Fruit fly (Drosophila melanogaster) whole organism, embryonic: ENCODE data around the gene CG12773.

Experiments used
- Bgb ChIP-seq: fragments of 200-800 bp; sonication (Bioruptor generic); IDR thresholded peaks from 2 replicates; pipeline ENCODE4 v1.3.6; 2022; ENCODE audit warnings: missing biosample characterization, missing genetic modification characterization; ENCODE audit not compliant: partially characterized antibody
- CG11695 ChIP-seq: fragments of 200-800 bp; sonication (Bioruptor generic); IDR thresholded peaks from 3 replicates; pipeline ENCODE4 v1.3.6; 2022; ENCODE audit warnings: missing biosample characterization, missing genetic modification characterization
- CG14860 ChIP-seq: fragments of 200-800 bp; sonication (Bioruptor generic); IDR thresholded peaks from 3 replicates; pipeline ENCODE4 v1.3.6; 2022; ENCODE audit warnings: missing biosample characterization, missing genetic modification characterization; ENCODE audit not compliant: partially characterized antibody
- CG16813 ChIP-seq: fragments of 200-800 bp; sonication (Bioruptor generic); IDR thresholded peaks from 3 replicates; pipeline ENCODE4 v1.3.6; 2022; ENCODE audit warnings: missing biosample characterization, missing genetic modification characterization; ENCODE audit not compliant: partially characterized antibody
- CG18262 ChIP-seq: fragments of 200-800 bp; optimal IDR thresholded peaks from 3 replicates; lab custom pipeline; 2019; ENCODE audit warnings: missing biosample characterization, mild to moderate bottlenecking, missing genetic modification characterization, moderate library complexity
- CG2120 ChIP-seq: fragments of 200-800 bp; sonication (Bioruptor generic); optimal IDR thresholded peaks from 3 replicates; lab custom pipeline; 2016; ENCODE audit warnings: missing biosample characterization, missing genetic modification characterization
- CG2129 ChIP-seq: fragments of 200-800 bp; sonication (Bioruptor generic); IDR thresholded peaks from 2 replicates; pipeline ENCODE4 v1.3.6; 2022; ENCODE audit warnings: missing biosample characterization, missing genetic modification characterization; ENCODE audit not compliant: partially characterized antibody
- CG2712 ChIP-seq: fragments of 200-800 bp; optimal IDR thresholded peaks from 3 replicates; lab custom pipeline; 2019; ENCODE audit warnings: missing biosample characterization, mild to moderate bottlenecking, missing genetic modification characterization, moderate library complexity
- CG31441 ChIP-seq: fragments of 200-800 bp; sonication (Bioruptor generic); IDR thresholded peaks from 2 replicates; pipeline ENCODE4 v1.3.6; 2022; ENCODE audit warnings: missing biosample characterization, missing genetic modification characterization
- CG34224 ChIP-seq: fragments of 200-800 bp; sonication (Bioruptor generic); IDR thresholded peaks from 3 replicates; pipeline ENCODE4 v1.3.6; 2022; ENCODE audit warnings: missing biosample characterization, missing genetic modification characterization; ENCODE audit not compliant: partially characterized antibody
- CG34422 ChIP-seq: fragments of 200-800 bp; sonication (Bioruptor generic); IDR thresholded peaks from 3 replicates; pipeline ENCODE4 v1.3.6; 2022; ENCODE audit warnings: missing biosample characterization, missing genetic modification characterization
- CG3995 ChIP-seq: fragments of 200-800 bp; sonication (Bioruptor generic); optimal IDR thresholded peaks from 3 replicates; lab custom pipeline; 2016; ENCODE audit warnings: missing biosample characterization, missing genetic modification characterization
- CG4820 ChIP-seq: fragments of 200-800 bp; sonication (Bioruptor generic); optimal IDR thresholded peaks from 3 replicates; lab custom pipeline; 2016; ENCODE audit warnings: missing biosample characterization, missing genetic modification characterization
- CG7556 ChIP-seq: fragments of 200-800 bp; sonication (Bioruptor generic); optimal IDR thresholded peaks from 2 replicates; lab custom pipeline; 2017; ENCODE audit warnings: missing biosample characterization, mild to moderate bottlenecking, missing genetic modification characterization
- CG7928 ChIP-seq: fragments of 200-800 bp; sonication (Bioruptor generic); optimal IDR thresholded peaks from 2 replicates; lab custom pipeline; 2017; ENCODE audit warnings: missing biosample characterization, mild to moderate bottlenecking, missing genetic modification characterization
- CG8478 ChIP-seq: fragments of >200 bp; optimal IDR thresholded peaks from 2 replicates; lab custom pipeline; 2018
- CG9797 ChIP-seq: fragments of 200-800 bp; sonication (Bioruptor generic); optimal IDR thresholded peaks from 3 replicates; lab custom pipeline; 2018; ENCODE audit warnings: missing biosample characterization, mild to moderate bottlenecking, missing genetic modification characterization
- CoRest ChIP-seq: fragments of 200-800 bp; sonication (Bioruptor generic); optimal IDR thresholded peaks from 3 replicates; lab custom pipeline; 2018; ENCODE audit warnings: missing biosample characterization, mild to moderate bottlenecking, missing genetic modification characterization, moderate library complexity
- Deaf1 ChIP-seq: fragments of 200-800 bp; optimal IDR thresholded peaks from 3 replicates; lab custom pipeline; 2019; ENCODE audit warnings: missing biosample characterization, mild to moderate bottlenecking, missing genetic modification characterization, moderate library complexity
- Dll ChIP-seq: fragments of 200-800 bp; sonication (Bioruptor generic); IDR thresholded peaks from 4 replicates; pipeline ENCODE4 v1.3.6; 2022; ENCODE audit warnings: missing biosample characterization, missing genetic modification characterization; ENCODE audit not compliant: partially characterized antibody
- Dref ChIP-seq: fragments of 200-800 bp; sonication (Bioruptor generic); IDR thresholded peaks from 2 replicates; pipeline ENCODE4 v1.3.6; 2022; ENCODE audit warnings: missing biosample characterization, missing genetic modification characterization
- Elba2 ChIP-seq: fragments of 200-800 bp; sonication (Bioruptor generic); optimal IDR thresholded peaks from 3 replicates; lab custom pipeline; 2016; ENCODE audit warnings: missing biosample characterization, missing genetic modification characterization
- Ets97D ChIP-seq: fragments of 200-800 bp; sonication (Bioruptor generic); optimal IDR thresholded peaks from 3 replicates; lab custom pipeline; 2016; ENCODE audit warnings: missing biosample characterization, missing genetic modification characterization
- Hr3 ChIP-seq: fragments of 200-800 bp; sonication (Bioruptor generic); optimal IDR thresholded peaks from 3 replicates; lab custom pipeline; 2016; ENCODE audit warnings: missing biosample characterization, missing genetic modification characterization
- Oli ChIP-seq: fragments of 200-800 bp; sonication (Bioruptor generic); optimal IDR thresholded peaks from 2 replicates; lab custom pipeline; 2018; ENCODE audit warnings: missing biosample characterization, mild to moderate bottlenecking, missing genetic modification characterization, moderate library complexity
- Opbp ChIP-seq: fragments of 200-800 bp; sonication (Bioruptor generic); IDR thresholded peaks from 3 replicates; pipeline ENCODE4 v1.3.6; 2022; ENCODE audit warnings: missing biosample characterization, missing genetic modification characterization; ENCODE audit not compliant: partially characterized antibody
- Optix ChIP-seq: fragments of 200-800 bp; sonication (Bioruptor generic); IDR thresholded peaks from 3 replicates; pipeline ENCODE4 v1.3.6; 2022; ENCODE audit warnings: missing biosample characterization, missing genetic modification characterization
- PHDP ChIP-seq: fragments of 200-800 bp; sonication (Bioruptor generic); optimal IDR thresholded peaks from 3 replicates; lab custom pipeline; 2018; ENCODE audit warnings: missing biosample characterization, mild to moderate bottlenecking, missing genetic modification characterization, moderate library complexity
- Pdp1 ChIP-seq, 2 experiments: fragments of 200-800 bp; sonication (Bioruptor generic); optimal IDR thresholded peaks; 3 replicates each; lab custom pipeline; 2016; ENCODE audit warnings: missing biosample characterization in 2 of 2, missing genetic modification characterization in 2 of 2, mild to moderate bottlenecking in 1 of 2, moderate library complexity in 1 of 2
- Scr ChIP-seq: fragments of 200-800 bp; sonication (Bioruptor generic); IDR thresholded peaks from 2 replicates; pipeline ENCODE4 v1.3.6; 2022; ENCODE audit warnings: missing biosample characterization, missing genetic modification characterization; ENCODE audit not compliant: partially characterized antibody
- Sin3A ChIP-seq: fragments of >200 bp; optimal IDR thresholded peaks from 2 replicates; lab custom pipeline; 2018
- Ssrp ChIP-seq: fragments of 200-800 bp; sonication (Bioruptor generic); optimal IDR thresholded peaks from 2 replicates; lab custom pipeline; 2018; ENCODE audit warnings: missing biosample characterization, mild to moderate bottlenecking, missing genetic modification characterization, moderate library complexity
- Xrp1 ChIP-seq: fragments of 200-800 bp; sonication (Bioruptor generic); IDR thresholded peaks from 2 replicates; pipeline ENCODE4 v1.3.6; 2022; ENCODE audit warnings: missing biosample characterization, missing genetic modification characterization
- al ChIP-seq: fragments of 200-800 bp; sonication (Bioruptor generic); IDR thresholded peaks from 2 replicates; pipeline ENCODE4 v1.3.6; 2022; ENCODE audit warnings: missing biosample characterization, missing genetic modification characterization
- amos ChIP-seq: fragments of 200-800 bp; sonication (Bioruptor generic); IDR thresholded peaks from 2 replicates; pipeline ENCODE4 v1.3.6; 2022; ENCODE audit warnings: missing biosample characterization, missing genetic modification characterization; ENCODE audit not compliant: partially characterized antibody
- bab2 ChIP-seq: fragments of 200-800 bp; sonication (Bioruptor generic); optimal IDR thresholded peaks from 2 replicates; lab custom pipeline; 2016; ENCODE audit warnings: missing biosample characterization, missing genetic modification characterization
- bcd ChIP-seq: fragments of 200-800 bp; sonication (Bioruptor generic); optimal IDR thresholded peaks from 2 replicates; lab custom pipeline; 2017; ENCODE audit warnings: missing biosample characterization, mild to moderate bottlenecking, missing genetic modification characterization
- bsh ChIP-seq, 2 experiments: fragments of 200-800 bp; sonication (Bioruptor generic); optimal IDR thresholded peaks; 2 replicates each; lab custom pipeline; 2017 to 2018; ENCODE audit warnings: mild to moderate bottlenecking in 2 of 2, missing biosample characterization in 2 of 2, missing genetic modification characterization in 2 of 2, moderate library complexity in 1 of 2
- cg ChIP-seq: fragments of 200-800 bp; sonication (Bioruptor generic); optimal IDR thresholded peaks from 3 replicates; lab custom pipeline; 2019; ENCODE audit warnings: missing biosample characterization, mild to moderate bottlenecking, missing genetic modification characterization, moderate library complexity
- danr ChIP-seq: fragments of 200-800 bp; sonication (Bioruptor generic); IDR thresholded peaks from 2 replicates; pipeline ENCODE4 v1.3.6; 2022; ENCODE audit warnings: missing biosample characterization, missing genetic modification characterization
- dmrt11E ChIP-seq: fragments of 200-800 bp; sonication (Bioruptor generic); optimal IDR thresholded peaks from 3 replicates; lab custom pipeline; 2018; ENCODE audit warnings: missing biosample characterization, mild to moderate bottlenecking, missing genetic modification characterization, moderate library complexity
- gsb ChIP-seq: fragments of 200-800 bp; sonication (Bioruptor generic); IDR thresholded peaks from 2 replicates; pipeline ENCODE4 v1.3.6; 2022; ENCODE audit warnings: missing biosample characterization, missing genetic modification characterization
- hb ChIP-seq: fragments of 200-800 bp; sonication (Bioruptor generic); IDR thresholded peaks from 3 replicates; pipeline ENCODE4 v1.3.6; 2022; ENCODE audit warnings: missing biosample characterization, missing genetic modification characterization; ENCODE audit not compliant: partially characterized antibody
- mld ChIP-seq: fragments of 200-800 bp; sonication (Bioruptor generic); IDR thresholded peaks from 3 replicates; pipeline ENCODE4 v1.3.6; 2022; ENCODE audit warnings: missing biosample characterization, missing genetic modification characterization; ENCODE audit not compliant: partially characterized antibody
- nerfin-1 ChIP-seq: fragments of 200-800 bp; sonication (Bioruptor generic); optimal IDR thresholded peaks from 3 replicates; lab custom pipeline; 2019; ENCODE audit warnings: missing biosample characterization, mild to moderate bottlenecking, missing genetic modification characterization, moderate library complexity
- pzg ChIP-seq: fragments of 200-800 bp; sonication (Bioruptor generic); optimal IDR thresholded peaks from 3 replicates; lab custom pipeline; 2018; ENCODE audit warnings: missing biosample characterization, mild to moderate bottlenecking, missing genetic modification characterization, moderate library complexity
- sna ChIP-seq: fragments of 200-800 bp; sonication (Bioruptor generic); IDR thresholded peaks from 2 replicates; pipeline ENCODE4 v1.3.6; 2022; ENCODE audit warnings: missing biosample characterization, missing genetic modification characterization; ENCODE audit not compliant: partially characterized antibody
- toy ChIP-seq: fragments of 200-800 bp; sonication (Bioruptor generic); IDR thresholded peaks from 2 replicates; pipeline ENCODE4 v1.3.6; 2022; ENCODE audit warnings: missing biosample characterization, missing genetic modification characterization
- trem ChIP-seq: fragments of 200-800 bp; optimal IDR thresholded peaks from 3 replicates; lab custom pipeline; 2019; ENCODE audit warnings: missing biosample characterization, mild to moderate bottlenecking, missing genetic modification characterization, moderate library complexity
- zen2 ChIP-seq: fragments of 200-800 bp; sonication (Bioruptor generic); IDR thresholded peaks from 3 replicates; pipeline ENCODE4 v1.3.6; 2022; ENCODE audit warnings: missing biosample characterization, missing genetic modification characterization; ENCODE audit not compliant: partially characterized antibody

Gene CG12773

DNA sequence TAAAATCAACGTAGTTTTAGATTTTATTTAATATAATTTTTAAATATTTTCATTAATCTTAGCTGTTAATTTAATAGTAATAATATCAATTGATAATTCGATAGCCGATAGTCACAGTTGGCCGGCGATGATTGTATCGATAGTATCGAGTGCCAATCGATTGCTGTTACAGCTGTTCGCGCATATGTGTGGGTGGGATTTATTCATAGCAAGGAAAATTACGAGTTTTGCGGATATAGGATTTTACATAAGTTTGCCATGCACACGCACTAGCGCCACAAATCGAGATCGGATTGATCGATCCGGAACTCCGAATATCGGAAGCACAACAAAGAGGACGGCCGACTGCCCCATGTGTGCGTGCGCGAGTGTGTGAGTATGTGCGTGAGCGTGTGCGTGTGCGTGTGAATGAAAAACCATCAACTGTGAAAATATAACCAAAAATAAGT is 11.8 kb downstream of the CG12773 start, which contains the start of gene Naa30A (continued):
- no peak for TF ChIP-seq CG11695
- no peak for TF ChIP-seq Oli (tag; lab: Kevin White, UChicago)
- peak; percentile 97 for TF ChIP-seq amos
- TF ChIP-seq CG7928: peak; percentile 19
- TF ChIP-seq bcd (GFP tag; lab: Kevin White, UChicago): peak; percentile 11
- TF ChIP-seq CG14860 (GFP tag; lab: Robert Waterston, UW): peak; percentile 95
- TF ChIP-seq Dll (GFP tag; lab: Robert Waterston, UW): peak; percentile 96
- TF ChIP-seq Ets97D (GFP tag; lab: Kevin White, UChicago): peak; percentile 18
- peak; percentile 84 for TF ChIP-seq CG3995 (GFP tag; lab: Kevin White, UChicago)
- no peak for TF ChIP-seq Elba2
- no peak for TF ChIP-seq bsh (GFP tag; optimal IDR thresholded peaks at IDR 0.05; lab: Kevin White, UChicago)
- TF ChIP-seq danr (GFP tag; lab: Robert Waterston, UW): no peak
- TF ChIP-seq PHDP (tag; lab: Kevin White, UChicago): peak; percentile 14
- TF ChIP-seq toy (GFP tag; lab: Robert Waterston, UW): no peak
- TF ChIP-seq CG34422 (GFP tag; lab: Robert Waterston, UW): 0 out of 3 replicates have a peak, but pooled peaks have one; percentile 15
- no peak for TF ChIP-seq Xrp1 (GFP tag; lab: Robert Waterston, UW)
- peak; percentile 96 for TF ChIP-seq CG34224
- no peak for TF ChIP-seq CG7556 (GFP tag; lab: Kevin White, UChicago)
- TF ChIP-seq nerfin-1: peak; percentile 25
- no peak for TF ChIP-seq CG4820 (GFP tag; lab: Kevin White, UChicago)
- TF ChIP-seq zen2 (GFP tag; lab: Robert Waterston, UW): peak; percentile 87
- TF ChIP-seq Dref (GFP tag; lab: Robert Waterston, UW): peak; percentile 93
- TF ChIP-seq CG18262 (tag; lab: Kevin White, UChicago): peak; percentile 16
- TF ChIP-seq trem (tag; lab: Kevin White, UChicago): peak; percentile 51
- no peak for TF ChIP-seq al (GFP tag; lab: Robert Waterston, UW)
- TF ChIP-seq Pdp1 (GFP tag; optimal IDR thresholded peaks at IDR 0.05; lab: Kevin White, UChicago): peak in 1 of 2 experiments; percentile 51
- TF ChIP-seq CG2120 (GFP tag; lab: Kevin White, UChicago): peak; percentile 21
- peak; percentile 96 for TF ChIP-seq Opbp (GFP tag; lab: Robert Waterston, UW)
- no peak for TF ChIP-seq Optix
- peak; percentile 96 for TF ChIP-seq Bgb (GFP tag; lab: Robert Waterston, UW)
- peak; percentile 96 for TF ChIP-seq Scr (GFP tag; lab: Robert Waterston, UW)
- TF ChIP-seq CG31441 (GFP tag; lab: Robert Waterston, UW): 0 out of 2 replicates have a peak, but pooled peaks have one; percentile 34
- peak; percentile 11 for TF ChIP-seq CoRest (tag; lab: Kevin White, UChicago)
- peak; percentile 95 for TF ChIP-seq hb (GFP tag; lab: Robert Waterston, UW)
- no peak for TF ChIP-seq Hr3 (GFP tag; lab: Kevin White, UChicago)
- no peak for TF ChIP-seq dmrt11E (tag; lab: Kevin White, UChicago)
- no peak for TF ChIP-seq bab2 (GFP tag; lab: Kevin White, UChicago)
- peak; percentile 95 for TF ChIP-seq cg (GFP tag; lab: Kevin White, UChicago)
- TF ChIP-seq pzg (GFP tag; lab: Kevin White, UChicago): peak; percentile 67
- TF ChIP-seq CG9797 (GFP tag; lab: Kevin White, UChicago): peak; percentile 8
- TF ChIP-seq mld (GFP tag; lab: Robert Waterston, UW): peak; percentile 97
- peak; percentile 87 for TF ChIP-seq CG8478 (lab: Kevin White, UChicago)
- TF ChIP-seq CG16813 (GFP tag; lab: Robert Waterston, UW): peak; percentile 97
- TF ChIP-seq gsb: no peak
- TF ChIP-seq Ssrp (tag; lab: Kevin White, UChicago): no peak
- TF ChIP-seq sna: peak; percentile 94
- TF ChIP-seq Deaf1 (tag; lab: Kevin White, UChicago): peak; percentile 8
- peak; percentile 85 for TF ChIP-seq CG2129
- TF ChIP-seq CG2712 (tag; lab: Kevin White, UChicago): peak; percentile 44
- TF ChIP-seq Sin3A (lab: Kevin White, UChicago): peak; percentile 10
